Fruit fly (Drosophila melanogaster) whole organism, prepupa: Measurements from ENCODE around the gene CG3610.

Experiments
- CG10631 ChIP-seq: fragments of 200-800 bp; sonication (Bioruptor generic); optimal IDR thresholded peaks from 2 replicates; lab custom pipeline; 2016; ENCODE audit warnings: missing biosample characterization, missing genetic modification characterization
- CG10669 ChIP-seq: fragments of 200-800 bp; sonication (Bioruptor generic); optimal IDR thresholded peaks from 3 replicates; lab custom pipeline; 2018; ENCODE audit warnings: missing biosample characterization, mild to moderate bottlenecking, missing genetic modification characterization, moderate library complexity
- CG11294 ChIP-seq: fragments of 200-800 bp; sonication (Bioruptor generic); IDR thresholded peaks from 2 replicates; pipeline ENCODE4 v1.3.6; 2022; ENCODE audit warnings: missing biosample characterization, missing genetic modification characterization
- CG11762 ChIP-seq: fragments of 200-800 bp; sonication (Bioruptor generic); optimal IDR thresholded peaks from 3 replicates; lab custom pipeline; 2016; ENCODE audit warnings: missing biosample characterization, missing genetic modification characterization; ENCODE audit not compliant: insufficient read depth
- CG11902 ChIP-seq: fragments of 200-800 bp; sonication (Bioruptor generic); optimal IDR thresholded peaks from 3 replicates; lab custom pipeline; 2016; ENCODE audit warnings: missing biosample characterization, missing genetic modification characterization
- CG15336 ChIP-seq: fragments of 200-800 bp; sonication (Bioruptor generic); IDR thresholded peaks from 2 replicates; pipeline ENCODE4 v1.3.6; 2022; ENCODE audit warnings: missing biosample characterization, missing genetic modification characterization
- CG1621 ChIP-seq: fragments of 200-800 bp; sonication (Bioruptor generic); optimal IDR thresholded peaks from 3 replicates; lab custom pipeline; 2018; ENCODE audit warnings: missing biosample characterization, mild to moderate bottlenecking, missing genetic modification characterization
- CG16779 ChIP-seq: fragments of 200-800 bp; sonication (Bioruptor generic); optimal IDR thresholded peaks from 3 replicates; lab custom pipeline; 2017; ENCODE audit warnings: missing biosample characterization, mild to moderate bottlenecking, missing genetic modification characterization
- CG31627 ChIP-seq: fragments of 200-800 bp; sonication (Bioruptor generic); optimal IDR thresholded peaks from 3 replicates; lab custom pipeline; 2016; ENCODE audit warnings: missing biosample characterization, missing genetic modification characterization
- CG32006 ChIP-seq: fragments of 200-800 bp; sonication (Bioruptor generic); optimal IDR thresholded peaks from 3 replicates; lab custom pipeline; 2017; ENCODE audit warnings: missing biosample characterization, mild to moderate bottlenecking, missing genetic modification characterization
- CG34406 ChIP-seq: fragments of 200-800 bp; sonication (Bioruptor generic); optimal IDR thresholded peaks from 3 replicates; lab custom pipeline; 2016; ENCODE audit warnings: missing biosample characterization, missing genetic modification characterization
- CG6163 ChIP-seq: fragments of 200-800 bp; sonication (Bioruptor generic); IDR thresholded peaks from 3 replicates; pipeline ENCODE4 v1.3.6; 2022; ENCODE audit warnings: missing biosample characterization, missing genetic modification characterization
- CG6276 ChIP-seq: fragments of 200-800 bp; sonication (Bioruptor generic); optimal IDR thresholded peaks from 2 replicates; lab custom pipeline; 2017; ENCODE audit warnings: missing biosample characterization, mild to moderate bottlenecking, missing genetic modification characterization
- CG6808 ChIP-seq: fragments of 200-800 bp; sonication (Bioruptor generic); optimal IDR thresholded peaks from 3 replicates; lab custom pipeline; 2017; ENCODE audit warnings: missing biosample characterization, missing genetic modification characterization, mild to moderate bottlenecking, moderate library complexity, missing genetic modification reagents
- CG6854 ChIP-seq: fragments of 200-800 bp; sonication (Bioruptor generic); optimal IDR thresholded peaks from 2 replicates; lab custom pipeline; 2017; ENCODE audit warnings: missing biosample characterization, mild to moderate bottlenecking, missing genetic modification characterization
- CG7368 ChIP-seq: fragments of 200-800 bp; sonication (Bioruptor generic); optimal IDR thresholded peaks from 3 replicates; lab custom pipeline; 2016; ENCODE audit warnings: missing biosample characterization, missing genetic modification characterization
- CG8119 ChIP-seq: fragments of 200-800 bp; sonication (Bioruptor generic); IDR thresholded peaks from 3 replicates; pipeline ENCODE4 v1.3.6; 2022; ENCODE audit warnings: missing biosample characterization, missing genetic modification characterization
- CG8319 ChIP-seq: fragments of 200-800 bp; sonication (Bioruptor generic); optimal IDR thresholded peaks from 3 replicates; lab custom pipeline; 2016; ENCODE audit warnings: missing biosample characterization, missing genetic modification characterization
- CG8632 ChIP-seq: fragments of 200-800 bp; sonication (Bioruptor generic); optimal IDR thresholded peaks from 3 replicates; lab custom pipeline; 2016; ENCODE audit warnings: missing biosample characterization, missing genetic modification characterization
- CG9139 ChIP-seq: fragments of 200-800 bp; sonication (Bioruptor generic); optimal IDR thresholded peaks from 3 replicates; lab custom pipeline; 2017; ENCODE audit warnings: missing biosample characterization, mild to moderate bottlenecking, missing genetic modification characterization
- Eip75B ChIP-seq: fragments of 200-800 bp; sonication (Bioruptor generic); optimal IDR thresholded peaks from 3 replicates; lab custom pipeline; 2016; ENCODE audit warnings: missing biosample characterization, missing genetic modification characterization
- Eip78C ChIP-seq: fragments of 200-800 bp; sonication (Bioruptor generic); peaks from one replicate; lab custom pipeline; 2016; ENCODE audit warnings: missing biosample characterization, missing genetic modification characterization
- Eip93F ChIP-seq: fragments of 200-800 bp; sonication (Bioruptor generic); optimal IDR thresholded peaks from 2 replicates; lab custom pipeline; 2016; ENCODE audit warnings: missing biosample characterization, mild to moderate bottlenecking, missing genetic modification characterization
- Ets21C ChIP-seq: fragments of 200-800 bp; sonication (Bioruptor generic); optimal IDR thresholded peaks from 3 replicates; lab custom pipeline; 2016; ENCODE audit warnings: missing biosample characterization, missing genetic modification characterization
- Ets96B ChIP-seq: fragments of 200-800 bp; optimal IDR thresholded peaks from 2 replicates; lab custom pipeline; 2019; ENCODE audit warnings: missing biosample characterization, mild to moderate bottlenecking, missing genetic modification characterization, moderate library complexity
- Gug ChIP-seq: fragments of 200-800 bp; sonication (Bioruptor generic); IDR thresholded peaks from 2 replicates; pipeline ENCODE4 v1.3.6; 2022; ENCODE audit warnings: missing biosample characterization, missing genetic modification characterization
- Hr38 ChIP-seq: sonication (Bioruptor generic); optimal IDR thresholded peaks from 2 replicates; lab custom pipeline; 2016; ENCODE audit warnings: missing biosample characterization, missing genetic modification characterization
- Hr39 ChIP-seq: fragments of 200-800 bp; sonication (Bioruptor generic); optimal IDR thresholded peaks from 2 replicates; lab custom pipeline; 2016; ENCODE audit warnings: missing biosample characterization, missing genetic modification characterization
- Hr4 ChIP-seq: fragments of 200-800 bp; sonication (Bioruptor generic); optimal IDR thresholded peaks from 3 replicates; lab custom pipeline; 2016; ENCODE audit warnings: missing biosample characterization, missing genetic modification characterization
- Met ChIP-seq: fragments of 200-800 bp; sonication (Bioruptor generic); optimal IDR thresholded peaks from 3 replicates; lab custom pipeline; 2016; ENCODE audit warnings: missing biosample characterization, missing genetic modification characterization
- OdsH ChIP-seq: fragments of 200-800 bp; sonication (Bioruptor generic); optimal IDR thresholded peaks from 3 replicates; lab custom pipeline; 2016; ENCODE audit warnings: missing biosample characterization, missing genetic modification characterization
- Smox ChIP-seq: fragments of 200-800 bp; sonication (Bioruptor generic); optimal IDR thresholded peaks from 3 replicates; lab custom pipeline; 2016; ENCODE audit warnings: missing biosample characterization, missing genetic modification characterization
- Sox102F ChIP-seq: fragments of 200-800 bp; sonication (Bioruptor generic); optimal IDR thresholded peaks from 2 replicates; lab custom pipeline; 2016; ENCODE audit warnings: missing biosample characterization, mild to moderate bottlenecking, missing genetic modification characterization
- Sox14 ChIP-seq: fragments of 200-800 bp; sonication (Bioruptor generic); optimal IDR thresholded peaks from 3 replicates; lab custom pipeline; 2016; ENCODE audit warnings: missing biosample characterization, missing genetic modification characterization
- achi ChIP-seq: fragments of 200-800 bp; sonication (Bioruptor generic); optimal IDR thresholded peaks from 3 replicates; lab custom pipeline; 2016; ENCODE audit warnings: missing biosample characterization, missing genetic modification characterization
- acj6 ChIP-seq: fragments of 200-800 bp; sonication (Bioruptor generic); optimal IDR thresholded peaks from 3 replicates; lab custom pipeline; 2016; ENCODE audit warnings: missing biosample characterization, missing genetic modification characterization
- cyc ChIP-seq: fragments of 200-800 bp; sonication (Bioruptor generic); optimal IDR thresholded peaks from 3 replicates; lab custom pipeline; 2016; ENCODE audit warnings: missing biosample characterization, missing genetic modification characterization
- dsx ChIP-seq: fragments of 200-800 bp; optimal IDR thresholded peaks from 3 replicates; lab custom pipeline; 2019; ENCODE audit warnings: missing biosample characterization, mild to moderate bottlenecking, missing genetic modification characterization, moderate library complexity; ENCODE audit not compliant: poor library complexity, severe bottlenecking
- esn ChIP-seq: fragments of 200-800 bp; sonication (Bioruptor generic); optimal IDR thresholded peaks from 2 replicates; lab custom pipeline; 2016; ENCODE audit warnings: missing biosample characterization, mild to moderate bottlenecking, missing genetic modification characterization, moderate library complexity
- fd85E ChIP-seq: fragments of 200-800 bp; sonication (Bioruptor generic); optimal IDR thresholded peaks from 3 replicates; lab custom pipeline; 2016; ENCODE audit warnings: missing biosample characterization, missing genetic modification characterization
- fkh ChIP-seq: fragments of 200-800 bp; sonication (Bioruptor generic); optimal IDR thresholded peaks from 3 replicates; lab custom pipeline; 2017; ENCODE audit warnings: missing biosample characterization, mild to moderate bottlenecking, missing genetic modification characterization, moderate library complexity
- spab ChIP-seq: fragments of 200-800 bp; sonication (Bioruptor generic); optimal IDR thresholded peaks from 2 replicates; lab custom pipeline; 2017; ENCODE audit warnings: missing biosample characterization, mild to moderate bottlenecking, missing genetic modification characterization, missing genetic modification reagents
- ss ChIP-seq, 2 experiments: fragments of 200-800 bp; sonication (Bioruptor generic); optimal IDR thresholded peaks; 2 replicates in 1 of 2; 3 replicates in 1 of 2; lab custom pipeline; 2017 to 2018; ENCODE audit warnings: mild to moderate bottlenecking in 2 of 2, missing biosample characterization in 2 of 2, missing genetic modification characterization in 2 of 2, moderate library complexity in 1 of 2
- topi ChIP-seq: fragments of 200-800 bp; sonication (Bioruptor generic); optimal IDR thresholded peaks from 3 replicates; lab custom pipeline; 2016; ENCODE audit warnings: missing biosample characterization, missing genetic modification characterization
- vri ChIP-seq: fragments of 200-800 bp; sonication (Bioruptor generic); optimal IDR thresholded peaks from 3 replicates; lab custom pipeline; 2016; ENCODE audit warnings: missing biosample characterization, mild to moderate bottlenecking, missing genetic modification characterization

Gene CG3610

DNA sequence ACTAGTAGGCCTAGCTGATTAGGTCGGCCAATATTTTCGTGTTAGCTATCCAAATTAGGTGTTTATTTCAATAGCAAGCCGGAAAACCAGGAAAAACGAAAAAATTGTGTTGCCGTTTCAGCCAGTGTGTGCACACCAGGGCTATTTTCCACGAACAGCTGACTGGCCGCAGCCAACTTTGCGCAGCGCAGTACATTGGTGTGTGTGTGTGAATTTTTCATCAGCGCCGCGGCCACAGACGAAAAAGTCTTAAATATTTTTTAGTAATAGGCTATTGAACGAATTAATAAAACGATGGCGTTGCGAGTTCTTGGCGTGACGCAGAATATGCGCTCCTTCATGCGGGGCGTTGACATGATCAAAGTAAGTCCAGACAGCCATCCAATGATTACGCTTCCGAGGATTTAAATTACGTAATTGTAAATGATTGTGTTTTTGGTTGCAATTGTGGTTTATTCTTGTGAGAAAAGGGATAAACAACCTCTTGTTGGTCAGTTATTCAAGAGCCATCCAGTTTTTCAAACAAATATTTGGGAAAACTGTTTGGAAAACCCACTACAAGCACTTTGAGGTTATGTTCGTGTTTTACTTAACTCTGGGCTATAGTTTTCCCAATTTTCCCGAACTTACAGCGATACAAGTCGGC, 45.3 kb downstream of the CG3610 start, which contains the start of the genes CycC and UQCR-C1:
TSS of gene CycC (minus strand) at position 142 of the 646 bp plus-strand sequence.
TSS of gene UQCR-C1 (plus strand) at position 168 of the 646 bp plus-strand sequence.
- no peak for TF ChIP-seq CG16779
- TF ChIP-seq CG1621 (tag; lab: Kevin White, UChicago): no peak
- TF ChIP-seq Sox14 (GFP tag; lab: Kevin White, UChicago): no peak
- TF ChIP-seq Ets96B (tag; lab: Kevin White, UChicago): no peak
- no peak for TF ChIP-seq ss (GFP tag; optimal IDR thresholded peaks at IDR 0.05; lab: Kevin White, UChicago)
- no peak for TF ChIP-seq OdsH
- peak; percentile 80 for TF ChIP-seq vri (GFP tag; lab: Kevin White, UChicago)
- TF ChIP-seq CG10669: no peak

DNA sequence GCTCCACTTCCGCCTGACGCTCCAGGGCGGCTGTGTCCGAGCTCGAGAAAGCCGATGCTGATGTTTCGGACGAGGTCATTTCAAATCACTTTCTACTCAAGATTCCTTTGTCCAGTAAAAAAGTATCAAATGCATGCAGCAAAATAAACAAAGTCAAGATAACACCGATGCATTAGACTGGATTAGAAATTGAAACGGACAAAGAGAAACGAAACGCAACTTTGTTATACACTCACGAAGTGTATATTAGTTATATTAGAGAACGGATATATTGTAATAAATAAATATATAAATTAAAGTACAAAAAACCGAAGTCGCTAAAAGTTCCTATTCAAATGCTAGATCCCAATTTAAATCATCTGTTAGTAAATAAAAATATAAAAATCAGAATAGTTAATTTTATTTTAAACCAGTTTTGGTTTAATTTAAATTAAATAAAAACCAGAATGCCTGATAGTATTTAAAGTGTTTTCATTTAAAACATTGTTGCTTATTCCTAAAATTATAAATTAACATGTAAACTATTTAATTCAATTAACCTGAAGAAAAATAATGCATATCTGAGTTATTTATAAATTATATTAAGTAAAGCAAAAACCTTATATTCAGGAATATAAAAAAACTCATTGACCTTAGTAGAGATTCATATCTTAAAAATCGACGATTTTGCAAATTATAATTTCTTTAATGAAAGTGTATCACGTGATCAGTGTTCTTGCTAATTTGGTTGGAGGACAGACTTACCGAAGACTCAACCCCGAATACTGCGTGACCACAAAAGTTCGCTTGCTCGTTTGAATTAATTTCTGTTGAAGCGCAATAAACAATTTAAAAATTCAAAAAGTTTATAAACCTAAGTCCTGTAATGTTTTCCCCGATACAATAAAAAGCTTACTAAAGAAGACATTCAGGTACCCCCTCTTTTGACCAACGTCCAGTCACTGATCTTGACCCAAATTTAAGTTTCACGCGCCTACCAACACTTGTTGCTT, 49.2 kb downstream of the CG3610 start, which contains the start of gene Dph2:
TSS of gene Dph2 (minus strand) at position 164 of the 992 bp plus-strand sequence.
- TF ChIP-seq CG8119 (GFP tag; lab: Robert Waterston, UW): peak; percentile 75; the same call in 2 of the 3 replicates
- peak; percentile 2 for TF ChIP-seq CG11762 (GFP tag; lab: Kevin White, UChicago)
- peak; percentile 14 for TF ChIP-seq CG8632 (GFP tag; lab: Kevin White, UChicago)
- peak; percentile 66; the same call in 1 of the 2 replicates for TF ChIP-seq Gug
- peak; percentile 72 for TF ChIP-seq Hr39 (GFP tag; lab: Kevin White, UChicago)
- TF ChIP-seq CG10631 (GFP tag; lab: Kevin White, UChicago): no peak
- TF ChIP-seq Smox: no peak
- TF ChIP-seq OdsH: no peak
- TF ChIP-seq fd85E (GFP tag; lab: Kevin White, UChicago): no peak
- TF ChIP-seq ss (GFP tag; optimal IDR thresholded peaks at IDR 0.05; lab: Kevin White, UChicago): no peak
- no peak for TF ChIP-seq Hr4 (GFP tag; lab: Kevin White, UChicago)
- TF ChIP-seq CG11902: peak; percentile 37
- TF ChIP-seq CG8319 (GFP tag; lab: Kevin White, UChicago): no peak
- peak; percentile 45 for TF ChIP-seq CG6163 (GFP tag; lab: Robert Waterston, UW)
- 0 out of 2 replicates have a peak, but pooled peaks have one; percentile 18 for TF ChIP-seq CG11294
- no peak for TF ChIP-seq Hr38
- no peak for TF ChIP-seq CG9139 (GFP tag; lab: Kevin White, UChicago)
- TF ChIP-seq Met (GFP tag; lab: Kevin White, UChicago): no peak
- peak; percentile 39 for TF ChIP-seq CG34406 (GFP tag; lab: Kevin White, UChicago)
- no peak for TF ChIP-seq CG6808 (GFP tag; lab: Kevin White, UChicago)
- peak; percentile 42 for TF ChIP-seq esn (GFP tag; lab: Kevin White, UChicago)
- no peak for TF ChIP-seq acj6 (GFP tag; lab: Kevin White, UChicago)
- peak; percentile 70; the same call in 1 of the 2 replicates for TF ChIP-seq CG15336 (GFP tag; lab: Robert Waterston, UW)
- TF ChIP-seq cyc (GFP tag; lab: Kevin White, UChicago): peak; percentile 50
- no peak for TF ChIP-seq fkh (GFP tag; lab: Kevin White, UChicago)
- TF ChIP-seq CG1621 (tag; lab: Kevin White, UChicago): no peak
- TF ChIP-seq spab (GFP tag; lab: Kevin White, UChicago): no peak
- no peak for TF ChIP-seq Sox102F (GFP tag; lab: Kevin White, UChicago)
- peak; percentile 72 for TF ChIP-seq CG31627
- peak; percentile 35 for TF ChIP-seq CG32006
- no peak for TF ChIP-seq CG6854 (GFP tag; lab: Kevin White, UChicago)
- TF ChIP-seq achi: no peak
- no peak for TF ChIP-seq dsx
- TF ChIP-seq CG6276 (GFP tag; lab: Kevin White, UChicago): no peak
- no peak for TF ChIP-seq CG16779
- no peak for TF ChIP-seq CG7368 (GFP tag; lab: Kevin White, UChicago)
- TF ChIP-seq Eip93F (GFP tag; lab: Kevin White, UChicago): no peak
- peak; percentile 86 for TF ChIP-seq Eip75B (GFP tag; lab: Kevin White, UChicago)
- TF ChIP-seq topi (GFP tag; lab: Kevin White, UChicago): peak; percentile 45
- no peak for TF ChIP-seq CG10669
- no peak for TF ChIP-seq Ets21C
- TF ChIP-seq Eip78C (GFP tag; lab: Kevin White, UChicago): no peak
- TF ChIP-seq Ets96B (tag; lab: Kevin White, UChicago): peak; percentile 35
